Worm (Caenorhabditis elegans) whole organism, L3 larva: ENCODE measurements around the gene cyp-14A4.

Source experiments
- elt-1 ChIP-seq: fragments of 150-350 bp; optimal IDR thresholded peaks from 2 replicates; lab custom pipeline; 2014; ENCODE audit warnings: missing biosample characterization, missing genetic modification characterization
- fkh-10 ChIP-seq: sonication (generic microtip); optimal IDR thresholded peaks from 2 replicates; lab custom pipeline; 2017; ENCODE audit warnings: missing biosample characterization, missing genetic modification reagents, missing genetic modification characterization
- fos-1 ChIP-seq: fragments of 150-350 bp; optimal IDR thresholded peaks from 2 replicates; lab custom pipeline; 2014; ENCODE audit warnings: missing biosample characterization, missing genetic modification characterization
- jun-1 ChIP-seq: fragments of 150-350 bp; optimal IDR thresholded peaks from 2 replicates; lab custom pipeline; 2014; ENCODE audit warnings: missing biosample characterization, missing genetic modification reagents, missing genetic modification characterization
- nhr-11 ChIP-seq: fragments of 150-350 bp; optimal IDR thresholded peaks from 2 replicates; lab custom pipeline; 2014; ENCODE audit warnings: missing biosample characterization, missing genetic modification characterization
- nhr-12 ChIP-seq: fragments of 150-350 bp; optimal IDR thresholded peaks from 2 replicates; lab custom pipeline; 2014; ENCODE audit warnings: missing biosample characterization, missing genetic modification characterization
- nhr-23 ChIP-seq: fragments of 150-350 bp; optimal IDR thresholded peaks from 2 replicates; lab custom pipeline; 2014; ENCODE audit warnings: missing biosample characterization, missing genetic modification reagents, missing genetic modification characterization
- nhr-25 ChIP-seq: sonication (generic microtip); optimal IDR thresholded peaks from 2 replicates; lab custom pipeline; 2017; ENCODE audit warnings: missing biosample characterization, missing genetic modification characterization
- nhr-76 ChIP-seq: fragments of 150-350 bp; sonication (generic microtip); optimal IDR thresholded peaks from 5 replicates; lab custom pipeline; 2014; ENCODE audit warnings: missing biosample characterization, missing genetic modification characterization
- ztf-11 ChIP-seq: fragments of 150-350 bp; optimal IDR thresholded peaks from 2 replicates; lab custom pipeline; 2014; ENCODE audit warnings: missing biosample characterization, missing genetic modification characterization

ce11 chrX:13293023-13293422 lies 9.0 kb upstream of the cyp-14A4 start:
- TF ChIP-seq elt-1 (tag; lab: Kevin White, UChicago) (no peak), nhr-23 (tag; lab: Kevin White, UChicago) (no peak), nhr-76 (no peak), ztf-11 (no peak), nhr-11 (no peak), nhr-12 (tag; lab: Kevin White, UChicago) (no peak), fos-1 (tag; lab: Kevin White, UChicago) (no peak), jun-1 (tag; lab: Kevin White, UChicago) (no peak), fkh-10 (GFP tag; lab: Kevin White, UChicago) (no peak), nhr-25 (tag; lab: Kevin White, UChicago) (no peak)
